Worm (Caenorhabditis elegans): ENCODE data around the gene F58F9.3.

ce11 chrIV:6237508-6238227, 4.6 kb downstream of the F58F9.3 start, which contains the start of the genes F58F9.6 and F58F9.8:
- no peak for TF ChIP-seq cey-2 (tag; optimal IDR thresholded peaks at IDR 0.05; ENCODE audit: borderline replicate concordance, insufficient read depth)
- TF ChIP-seq unc-62 (GFP tag; optimal IDR thresholded peaks at IDR 0.05 in 1 of 2): no peak
- no peak for TF ChIP-seq unc-62 (tag; optimal IDR thresholded peaks at IDR 0.05)
- no peak for TF ChIP-seq fkh-10 (GFP tag; optimal IDR thresholded peaks at IDR 0.05)
- no peak for TF ChIP-seq D1046.2 (GFP tag; IDR thresholded peaks at IDR 0.05)
- TF ChIP-seq daf-12 (tag; optimal IDR thresholded peaks at IDR 0.05): no peak
- TF ChIP-seq snpc-4 (tag; optimal IDR thresholded peaks at IDR 0.05): no peak
- no peak for TF ChIP-seq nhr-102 (tag; optimal IDR thresholded peaks at IDR 0.05)
- no peak for TF ChIP-seq fos-1 (tag; optimal IDR thresholded peaks at IDR 0.05)
- TF ChIP-seq ctbp-1 (GFP tag; IDR thresholded peaks at IDR 0.05): no peak

Measured in whole organism, L4 larva.